Worm (Caenorhabditis elegans) whole organism, L1 larva: ENCODE measurements around the gene T06D8.10.
A peak's percentile ranks its signal among the peaks of the same experiment; 100 is the strongest.

Experiments used
- C34B4.2 ChIP-seq: sonication (generic microtip); optimal IDR thresholded peaks from 2 replicates; lab custom pipeline; 2017; ENCODE audit warnings: mild to moderate bottlenecking, missing genetic modification characterization, missing compliant biosample characterization
- F16B12.6 ChIP-seq: fragments of 150-350 bp; optimal IDR thresholded peaks from 2 replicates; lab custom pipeline; 2014; ENCODE audit warnings: missing biosample characterization, missing genetic modification characterization
- aha-1 ChIP-seq: fragments of 150-350 bp; optimal IDR thresholded peaks from 2 replicates; lab custom pipeline; 2014; ENCODE audit warnings: missing biosample characterization, missing genetic modification characterization
- ceh-63 ChIP-seq: fragments of 200-800 bp; sonication (Bioruptor generic); optimal IDR thresholded peaks from 2 replicates; lab custom pipeline; 2018; ENCODE audit warnings: mild to moderate bottlenecking, missing genetic modification characterization, missing compliant biosample characterization
- ceh-82 ChIP-seq, 3 experiments: fragments of 150-350 bp in 1 of 3; sonication (generic microtip) in 2 of 3; optimal IDR thresholded peaks; 2 replicates each; lab custom pipeline; 2014 to 2017; ENCODE audit warnings: missing biosample characterization in 3 of 3, missing genetic modification characterization in 3 of 3
- dpl-1 ChIP-seq, 3 experiments: fragments of 150-350 bp in 2 of 3; sonication (generic microtip) in 1 of 3; optimal IDR thresholded peaks; 2 replicates each; lab custom pipeline; 2014 to 2017; ENCODE audit warnings: missing biosample characterization in 3 of 3, missing genetic modification characterization in 3 of 3, missing genetic modification reagents in 3 of 3
- efl-1 ChIP-seq, 4 experiments: fragments of 150-350 bp; optimal IDR thresholded peaks in 3 of 4; peaks in 1 of 4; 1 replicate in 1 of 4; 2 replicates in 3 of 4; lab custom pipeline; 2014; ENCODE audit warnings: missing biosample characterization in 2 of 4, missing genetic modification characterization in 2 of 4, missing genetic modification reagents in 2 of 4
- efl-3 ChIP-seq: fragments of 200-800 bp; sonication (Bioruptor generic); optimal IDR thresholded peaks from 2 replicates; lab custom pipeline; 2018; ENCODE audit warnings: mild to moderate bottlenecking, missing genetic modification characterization, missing compliant biosample characterization
- egl-13 ChIP-seq: sonication (generic microtip); optimal IDR thresholded peaks from 2 replicates; lab custom pipeline; 2016; ENCODE audit warnings: missing genotype, missing genetic modification reagents, missing genetic modification characterization, missing compliant biosample characterization
- elt-2 ChIP-seq: sonication (generic microtip); optimal IDR thresholded peaks from 2 replicates; lab custom pipeline; 2016; ENCODE audit warnings: missing genetic modification characterization, mild to moderate bottlenecking, inconsistent platforms, missing compliant biosample characterization, missing genetic modification reagents
- fkh-4 ChIP-seq: sonication (generic microtip); optimal IDR thresholded peaks from 2 replicates; lab custom pipeline; 2016; ENCODE audit warnings: missing compliant biosample characterization, missing genetic modification characterization, borderline replicate concordance
- fkh-8 ChIP-seq: sonication (generic microtip); optimal IDR thresholded peaks from 2 replicates; lab custom pipeline; 2016; ENCODE audit warnings: mild to moderate bottlenecking, missing genetic modification characterization, missing compliant biosample characterization
- hpl-2 ChIP-seq: fragments of 150-350 bp; optimal IDR thresholded peaks from 2 replicates; lab custom pipeline; 2014; ENCODE audit warnings: missing biosample characterization, missing genetic modification reagents, missing genetic modification characterization
- jun-1 ChIP-seq: fragments of 150-350 bp; optimal IDR thresholded peaks from 2 replicates; lab custom pipeline; 2014; ENCODE audit warnings: missing biosample characterization, missing genetic modification reagents, missing genetic modification characterization
- lin-13 ChIP-seq: fragments of 150-350 bp; optimal IDR thresholded peaks from 2 replicates; lab custom pipeline; 2014; ENCODE audit warnings: missing biosample characterization, missing genetic modification reagents, missing genetic modification characterization
- lin-14 ChIP-seq: fragments of 200-800 bp; sonication (Bioruptor generic); optimal IDR thresholded peaks from 2 replicates; lab custom pipeline; 2018; ENCODE audit warnings: mild to moderate bottlenecking, missing genetic modification characterization, moderate library complexity, missing compliant biosample characterization
- lin-39 ChIP-seq: fragments of 150-350 bp; optimal IDR thresholded peaks from 2 replicates; lab custom pipeline; 2014; ENCODE audit warnings: missing biosample characterization, missing genetic modification reagents, missing genetic modification characterization
- mdl-1 ChIP-seq, 2 experiments: fragments of 150-350 bp; optimal IDR thresholded peaks; 2 replicates each; lab custom pipeline; 2014 to 2017; ENCODE audit warnings: missing biosample characterization in 2 of 2, missing genetic modification characterization in 2 of 2, inconsistent platforms in 1 of 2
- nhr-47 ChIP-seq: sonication (generic microtip); optimal IDR thresholded peaks from 2 replicates; lab custom pipeline; 2016; ENCODE audit warnings: mild to moderate bottlenecking, missing genetic modification characterization, moderate library complexity, missing compliant biosample characterization
- nhr-71 ChIP-seq: sonication (generic microtip); optimal IDR thresholded peaks from 2 replicates; lab custom pipeline; 2016; ENCODE audit warnings: mild to moderate bottlenecking, missing genetic modification characterization, moderate library complexity, missing compliant biosample characterization
- nhr-85 ChIP-seq: sonication (generic microtip); peaks from one replicate; lab custom pipeline; 2016; ENCODE audit warnings: missing genetic modification characterization, inconsistent platforms, missing compliant biosample characterization
- pag-3 ChIP-seq: sonication (generic microtip); optimal IDR thresholded peaks from 2 replicates; lab custom pipeline; 2017; ENCODE audit warnings: missing genetic modification characterization, mild to moderate bottlenecking, missing compliant biosample characterization, antibody characterized with exemption, borderline replicate concordance; ENCODE audit not compliant: insufficient read depth
- pqm-1 ChIP-seq: sonication (generic microtip); optimal IDR thresholded peaks from 3 replicates; lab custom pipeline; 2017; ENCODE audit warnings: missing biosample characterization, missing genetic modification characterization
- rnt-1 ChIP-seq: sonication (generic microtip); optimal IDR thresholded peaks from 2 replicates; lab custom pipeline; 2016; ENCODE audit warnings: mild to moderate bottlenecking, missing genetic modification characterization, moderate library complexity, missing compliant biosample characterization
- skn-1 ChIP-seq: fragments of 150-350 bp; optimal IDR thresholded peaks from 2 replicates; lab custom pipeline; 2014; ENCODE audit warnings: missing biosample characterization, missing genetic modification characterization
- sox-4 ChIP-seq: sonication (generic microtip); optimal IDR thresholded peaks from 2 replicates; lab custom pipeline; 2016; ENCODE audit warnings: missing genetic modification characterization, missing compliant biosample characterization
- tbx-2 ChIP-seq: sonication (generic microtip); optimal IDR thresholded peaks from 2 replicates; lab custom pipeline; 2016; ENCODE audit warnings: missing genetic modification characterization, missing compliant biosample characterization
- tlp-1 ChIP-seq: fragments of 150-350 bp; optimal IDR thresholded peaks from 2 replicates; lab custom pipeline; 2014; ENCODE audit warnings: missing biosample characterization, missing genetic modification characterization
- unc-130 ChIP-seq: fragments of 150-350 bp; optimal IDR thresholded peaks from 2 replicates; lab custom pipeline; 2017; ENCODE audit warnings: missing biosample characterization, missing genetic modification characterization, inconsistent platforms
- unc-62 ChIP-seq: fragments of 150-350 bp; optimal IDR thresholded peaks from 2 replicates; lab custom pipeline; 2014; ENCODE audit warnings: missing biosample characterization, missing genetic modification reagents, missing genetic modification characterization
- vab-15 ChIP-seq: sonication (generic microtip); optimal IDR thresholded peaks from 2 replicates; lab custom pipeline; 2017; ENCODE audit warnings: missing genotype, mild to moderate bottlenecking, missing genetic modification characterization, missing compliant biosample characterization
- zag-1 ChIP-seq: fragments of 150-350 bp; optimal IDR thresholded peaks from 2 replicates; lab custom pipeline; 2014; ENCODE audit warnings: missing biosample characterization, missing genetic modification characterization
- zip-4 ChIP-seq: fragments of 200-800 bp; sonication (Bioruptor generic); optimal IDR thresholded peaks from 2 replicates; lab custom pipeline; 2018; ENCODE audit warnings: mild to moderate bottlenecking, missing genetic modification characterization, moderate library complexity, missing compliant biosample characterization

The T06D8.10 gene

DNA sequence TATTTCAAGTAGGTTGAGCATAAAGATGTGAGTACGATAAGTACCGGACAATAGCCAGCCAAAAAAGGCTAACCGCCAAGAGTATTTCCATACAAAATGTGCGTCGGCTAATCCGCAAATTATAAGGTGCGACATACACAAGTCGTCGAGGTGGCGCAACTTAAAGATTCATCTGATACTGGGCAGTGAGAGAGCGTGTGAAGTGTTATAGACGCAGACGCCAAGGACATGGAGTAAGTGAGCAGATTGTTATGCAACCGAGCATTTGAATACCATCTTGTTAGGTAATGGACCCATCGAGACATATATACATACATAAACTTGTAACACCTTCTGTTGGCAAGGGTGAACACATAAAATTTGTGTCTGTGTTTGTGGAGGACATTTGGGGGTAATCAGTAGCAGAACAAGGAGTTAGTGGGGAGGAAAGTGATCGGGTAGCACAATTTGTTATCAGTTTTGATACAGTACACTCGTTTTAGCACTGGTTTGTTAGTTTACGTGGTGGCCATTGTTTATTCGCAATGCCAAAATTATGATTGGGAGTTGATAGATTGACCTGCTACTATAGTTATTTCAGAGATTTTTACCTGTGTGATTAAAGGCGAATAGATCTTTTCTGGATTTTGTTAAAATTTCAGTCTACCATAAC lies 38.1 kb upstream of the T06D8.10 start:
- no peak for TF ChIP-seq F16B12.6
- TF ChIP-seq tlp-1 (tag; lab: Kevin White, UChicago), result no peak
- TF ChIP-seq elt-2, result peak; percentile 25
- no peak for TF ChIP-seq vab-15
- no peak for TF ChIP-seq fkh-8 (tag; lab: Kevin White, UChicago)
- TF ChIP-seq hpl-2 (GFP tag; lab: Kevin White, UChicago), result no peak
- no peak for TF ChIP-seq C34B4.2 (tag; lab: Kevin White, UChicago)
- TF ChIP-seq egl-13, result no peak
- no peak for TF ChIP-seq sox-4 (tag; lab: Kevin White, UChicago)

DNA sequence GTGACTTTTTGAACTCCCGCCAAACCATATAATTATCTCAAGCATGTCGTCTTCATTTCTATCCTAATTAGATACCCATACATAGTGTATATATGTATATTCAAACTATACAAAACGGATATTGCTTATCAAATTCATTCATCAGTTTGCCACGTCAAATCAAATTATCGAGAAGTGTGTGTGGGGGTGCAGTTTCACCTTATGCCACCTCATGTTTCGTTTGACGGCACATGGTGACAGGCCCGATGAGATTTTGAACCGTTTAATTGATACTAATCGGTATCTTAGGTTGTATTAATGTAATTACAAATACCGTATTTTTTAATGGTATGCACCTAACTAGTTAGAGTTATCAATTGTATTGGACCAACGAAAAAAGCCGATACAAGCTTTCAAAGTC lies 37.4 kb upstream of the T06D8.10 start:
- TF ChIP-seq zag-1, result no peak
- peak; percentile 17 for TF ChIP-seq tbx-2 (tag; lab: Kevin White, UChicago)
- TF ChIP-seq lin-14 (GFP tag; lab: Kevin White, UChicago), result peak; percentile 13
- peak; percentile 96 for TF ChIP-seq unc-130 (tag; lab: Kevin White, UChicago)
- no peak for TF ChIP-seq zip-4 (GFP tag; lab: Kevin White, UChicago)
- TF ChIP-seq nhr-85 (tag; lab: Kevin White, UChicago), result peak; percentile 51

DNA sequence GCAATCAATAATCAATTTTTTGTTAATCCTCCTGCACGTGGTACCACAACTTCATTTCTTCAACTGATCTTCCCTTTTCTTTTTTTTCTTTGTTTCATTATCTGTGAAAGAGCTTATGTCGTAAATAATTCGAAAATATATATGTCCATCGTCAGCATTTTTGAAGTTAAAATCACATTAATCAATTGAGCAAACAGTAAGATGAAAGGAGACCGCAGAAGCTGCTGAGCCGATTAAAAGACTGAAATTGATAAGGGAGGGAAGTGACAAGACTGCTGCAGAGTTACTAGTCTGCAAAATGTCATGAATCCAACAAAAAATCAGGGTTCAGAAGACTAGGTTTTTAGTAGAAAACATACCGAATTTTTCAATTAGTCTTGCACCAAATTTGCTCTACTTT lies 36.5 kb upstream of the T06D8.10 start:
- TF ChIP-seq ceh-63, result no peak
- no peak for TF ChIP-seq fkh-8 (tag; lab: Kevin White, UChicago)
- TF ChIP-seq mdl-1 (tag; optimal IDR thresholded peaks at IDR 0.05; lab: Kevin White, UChicago), result no peak
- TF ChIP-seq pqm-1, result no peak
- TF ChIP-seq lin-14 (GFP tag; lab: Kevin White, UChicago), result no peak
- no peak for TF ChIP-seq fkh-4 (tag; lab: Kevin White, UChicago)
- TF ChIP-seq skn-1 (tag; lab: Kevin White, UChicago), result no peak
- TF ChIP-seq elt-2, result peak; percentile 42
- no peak for TF ChIP-seq unc-62 (GFP tag; lab: Kevin White, UChicago)
- TF ChIP-seq pag-3, result no peak
- TF ChIP-seq dpl-1 (GFP tag; optimal IDR thresholded peaks at IDR 0.05; lab: Kevin White, UChicago), result no peak
- peak; percentile 40 for TF ChIP-seq nhr-85 (tag; lab: Kevin White, UChicago)

DNA sequence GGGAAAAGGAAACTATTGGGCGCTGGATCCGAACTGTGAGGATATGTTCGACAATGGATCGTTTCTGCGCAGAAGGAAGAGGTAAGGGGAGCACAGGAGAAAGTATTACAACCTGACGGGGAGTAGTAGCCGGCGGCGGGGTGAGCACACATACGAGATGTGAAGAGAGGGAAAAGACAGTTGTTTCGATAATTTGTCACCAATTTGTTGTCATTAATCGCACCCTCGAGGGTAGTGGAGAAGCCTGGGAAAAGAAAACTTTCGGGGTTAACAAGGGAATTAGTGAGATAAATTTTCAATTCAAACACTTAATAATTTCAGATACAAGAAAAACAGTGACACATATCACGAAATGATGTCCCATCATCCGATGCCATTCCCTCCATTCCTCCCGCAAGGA lies 35.7 kb upstream of the T06D8.10 start:
- TF ChIP-seq nhr-71, result no peak
- TF ChIP-seq rnt-1 (tag; lab: Kevin White, UChicago), result peak; percentile 44
- TF ChIP-seq efl-1 (optimal IDR thresholded peaks at IDR 0.05; lab: Kevin White, UChicago), result no peak
- peak in 1 of 2 experiments; percentile 88 for TF ChIP-seq efl-1 (GFP tag; optimal IDR thresholded peaks at IDR 0.05 in 1 of 2; lab: Kevin White, UChicago)
- TF ChIP-seq unc-130 (tag; lab: Kevin White, UChicago), result peak; percentile 29
- TF ChIP-seq, all 84 proteins: peak for 3

ce11 chrII:11281666-11282065 lies 34.4 kb upstream of the T06D8.10 start, which contains the start of gene unc-130:
Gene unc-130, plus strand, starts transcription at chrII:11281966.
- no peak for TF ChIP-seq aha-1
- no peak for TF ChIP-seq unc-62 (GFP tag; lab: Kevin White, UChicago)
- TF ChIP-seq jun-1 (tag; lab: Kevin White, UChicago), result no peak
- no peak for TF ChIP-seq lin-39 (tag; lab: Kevin White, UChicago)
- TF ChIP-seq ceh-82 (tag; optimal IDR thresholded peaks at IDR 0.05; lab: Kevin White, UChicago), result no peak
- no peak for TF ChIP-seq egl-13
- TF ChIP-seq efl-3 (GFP tag; lab: Kevin White, UChicago), result no peak
- TF ChIP-seq nhr-47 (tag; lab: Kevin White, UChicago), result no peak
- TF ChIP-seq elt-2, result no peak
- TF ChIP-seq lin-13, result no peak
- TF ChIP-seq, all 84 proteins: peak for 0
